Fruit fly (Drosophila melanogaster) whole organism, adult: ENCODE data around the gene CG17097.

Source experiments
- CG11617 ChIP-seq: fragments of 200-800 bp; sonication (Bioruptor generic); optimal IDR thresholded peaks from 2 replicates; lab custom pipeline; 2017; ENCODE audit warnings: mild to moderate bottlenecking, missing biosample characterization, missing genetic modification reagents, missing genetic modification characterization
- CG12768 ChIP-seq: fragments of 200-800 bp; sonication (Bioruptor generic); optimal IDR thresholded peaks from 2 replicates; lab custom pipeline; 2017; ENCODE audit warnings: missing biosample characterization, missing genetic modification characterization, mild to moderate bottlenecking, moderate library complexity, missing genetic modification reagents
- CG14711 ChIP-seq: fragments of 200-800 bp; sonication (Bioruptor generic); optimal IDR thresholded peaks from 2 replicates; lab custom pipeline; 2018; ENCODE audit warnings: missing biosample characterization, mild to moderate bottlenecking, missing genetic modification characterization, moderate library complexity
- CG1620 ChIP-seq: fragments of 200-800 bp; sonication (Bioruptor generic); optimal IDR thresholded peaks from 2 replicates; lab custom pipeline; 2016; ENCODE audit warnings: missing biosample characterization, missing genetic modification characterization
- CG33017 ChIP-seq: fragments of 200-800 bp; sonication (Bioruptor generic); optimal IDR thresholded peaks from 2 replicates; lab custom pipeline; 2018; ENCODE audit warnings: missing biosample characterization, mild to moderate bottlenecking, missing genetic modification characterization, moderate library complexity
- CG5204 ChIP-seq: fragments of 200-800 bp; sonication (Bioruptor generic); optimal IDR thresholded peaks from 2 replicates; lab custom pipeline; 2016; ENCODE audit warnings: missing biosample characterization, missing genetic modification characterization
- CG7045 ChIP-seq: fragments of 200-800 bp; sonication (Bioruptor generic); optimal IDR thresholded peaks from 2 replicates; lab custom pipeline; 2017; ENCODE audit warnings: missing biosample characterization, mild to moderate bottlenecking, missing genetic modification characterization
- CG7101 ChIP-seq: fragments of 200-800 bp; sonication (Bioruptor generic); optimal IDR thresholded peaks from 2 replicates; lab custom pipeline; 2018; ENCODE audit warnings: missing biosample characterization, mild to moderate bottlenecking, missing genetic modification characterization, moderate library complexity
- Clk ChIP-seq: fragments of 200-800 bp; sonication (Bioruptor generic); optimal IDR thresholded peaks from 2 replicates; lab custom pipeline; 2017; ENCODE audit warnings: missing biosample characterization, missing genetic modification characterization
- Crg-1 ChIP-seq: fragments of 200-800 bp; sonication (Bioruptor generic); optimal IDR thresholded peaks from 2 replicates; lab custom pipeline; 2016; ENCODE audit warnings: missing biosample characterization, missing genetic modification characterization
- Hr96 ChIP-seq: fragments of 200-800 bp; sonication (Bioruptor generic); optimal IDR thresholded peaks from 2 replicates; lab custom pipeline; 2016; ENCODE audit warnings: missing biosample characterization, missing genetic modification characterization
- Mnt ChIP-seq: fragments of 200-800 bp; sonication (Bioruptor generic); optimal IDR thresholded peaks from 2 replicates; lab custom pipeline; 2016; ENCODE audit warnings: missing biosample characterization, mild to moderate bottlenecking, missing genetic modification characterization
- bab1 ChIP-seq: fragments of 200-800 bp; sonication (Bioruptor generic); optimal IDR thresholded peaks from 3 replicates; lab custom pipeline; 2019; ENCODE audit warnings: missing biosample characterization, mild to moderate bottlenecking, missing genetic modification characterization, moderate library complexity
- cic ChIP-seq: fragments of 200-800 bp; sonication (Bioruptor generic); optimal IDR thresholded peaks from 2 replicates; lab custom pipeline; 2017; ENCODE audit warnings: missing biosample characterization, mild to moderate bottlenecking, missing genetic modification characterization, moderate library complexity
- cnc ChIP-seq, 2 experiments: fragments of >200 bp; optimal IDR thresholded peaks; 2 replicates each; lab custom pipeline; 2017
- kay ChIP-seq: fragments of 200-800 bp; sonication (Bioruptor generic); peaks from one replicate; lab custom pipeline; 2016; ENCODE audit warnings: missing biosample characterization, missing genetic modification characterization, borderline replicate concordance
- ovo ChIP-seq: fragments of 200-800 bp; sonication (Bioruptor generic); optimal IDR thresholded peaks from 2 replicates; lab custom pipeline; 2016; ENCODE audit warnings: missing biosample characterization, missing genetic modification characterization
- pad ChIP-seq: fragments of 200-800 bp; sonication (Bioruptor generic); optimal IDR thresholded peaks from 3 replicates; lab custom pipeline; 2017; ENCODE audit warnings: missing biosample characterization, missing genetic modification characterization, mild to moderate bottlenecking, moderate library complexity, missing genetic modification reagents
- tj ChIP-seq: fragments of 200-800 bp; sonication (Bioruptor generic); optimal IDR thresholded peaks from 3 replicates; lab custom pipeline; 2017; ENCODE audit warnings: missing biosample characterization, mild to moderate bottlenecking, missing genetic modification characterization, moderate library complexity
- toe ChIP-seq: fragments of 200-800 bp; sonication (Bioruptor generic); optimal IDR thresholded peaks from 2 replicates; lab custom pipeline; 2016; ENCODE audit warnings: missing biosample characterization, missing genetic modification characterization

The CG17097 gene

dm6 chr2L:10614660-10615479 lies 31.3 kb upstream of the CG17097 start:
- TF ChIP-seq Clk (GFP tag; lab: Kevin White, UChicago), result no peak
- TF ChIP-seq toe (GFP tag; lab: Kevin White, UChicago), result no peak
- TF ChIP-seq CG14711 (tag; lab: Kevin White, UChicago), result no peak
- peak; percentile 4 for TF ChIP-seq kay (GFP tag; lab: Kevin White, UChicago)

- TF ChIP-seq cic, result no peak
- TF ChIP-seq CG11617 (GFP tag; lab: Kevin White, UChicago), result no peak
- TF ChIP-seq Mnt (GFP tag; lab: Kevin White, UChicago), result no peak
Measured at dm6 chr2L:10615889-10616288, 30.3 kb upstream of the CG17097 start.

- TF ChIP-seq cic (no peak), Crg-1 (GFP tag; lab: Kevin White, UChicago) (no peak), Clk (GFP tag; lab: Kevin White, UChicago) (no peak), CG1620 (GFP tag; lab: Kevin White, UChicago) (no peak), CG33017 (tag; lab: Kevin White, UChicago) (no peak), toe (GFP tag; lab: Kevin White, UChicago) (no peak), ovo (GFP tag; lab: Kevin White, UChicago) (no peak), bab1 (GFP tag; lab: Kevin White, UChicago) (no peak), CG7045 (GFP tag; lab: Kevin White, UChicago) (no peak), CG14711 (tag; lab: Kevin White, UChicago) (no peak), kay (GFP tag; lab: Kevin White, UChicago) (no peak), CG5204 (no peak), Mnt (GFP tag; lab: Kevin White, UChicago) (no peak), cnc (optimal IDR thresholded peaks at IDR 0.05; lab: Kevin White, UChicago) (no peak), CG11617 (GFP tag; lab: Kevin White, UChicago) (no peak), pad (no peak), tj (GFP tag; lab: Kevin White, UChicago) (no peak), Hr96 (GFP tag; lab: Kevin White, UChicago) (no peak), CG7101 (no peak)
Measured at dm6 chr2L:10616767-10617166, 29.4 kb upstream of the CG17097 start.

dm6 chr2L:10625935-10626334 lies 20.3 kb upstream of the CG17097 start:
- TF ChIP-seq tj (GFP tag; lab: Kevin White, UChicago) (no peak), Crg-1 (GFP tag; lab: Kevin White, UChicago) (no peak), Mnt (GFP tag; lab: Kevin White, UChicago) (no peak), CG1620 (GFP tag; lab: Kevin White, UChicago) (no peak), CG5204 (no peak), ovo (GFP tag; lab: Kevin White, UChicago) (no peak), Hr96 (GFP tag; lab: Kevin White, UChicago) (no peak), bab1 (GFP tag; lab: Kevin White, UChicago) (no peak), CG33017 (tag; lab: Kevin White, UChicago) (no peak), pad (no peak), CG14711 (tag; lab: Kevin White, UChicago) (no peak), cic (no peak), CG7045 (GFP tag; lab: Kevin White, UChicago) (no peak), Clk (GFP tag; lab: Kevin White, UChicago) (no peak), kay (GFP tag; lab: Kevin White, UChicago) (no peak), toe (GFP tag; lab: Kevin White, UChicago) (no peak), cnc (optimal IDR thresholded peaks at IDR 0.05; lab: Kevin White, UChicago) (no peak)

dm6 chr2L:10632702-10633101 lies 13.5 kb upstream of the CG17097 start:
- TF ChIP-seq CG1620 (GFP tag; lab: Kevin White, UChicago) (no peak), tj (GFP tag; lab: Kevin White, UChicago) (no peak), toe (GFP tag; lab: Kevin White, UChicago) (no peak), Hr96 (GFP tag; lab: Kevin White, UChicago) (no peak), CG7045 (GFP tag; lab: Kevin White, UChicago) (no peak), kay (GFP tag; lab: Kevin White, UChicago) (no peak), bab1 (GFP tag; lab: Kevin White, UChicago) (no peak), cic (no peak)

dm6 chr2L:10638371-10638770 lies 7.8 kb upstream of the CG17097 start, which contains the start of gene CG7329:
Gene CG7329 (minus strand): TSS chr2L:10638471.
- TF ChIP-seq pad (no peak), Clk (GFP tag; lab: Kevin White, UChicago) (no peak), CG5204 (no peak), CG1620 (GFP tag; lab: Kevin White, UChicago) (no peak), CG14711 (tag; lab: Kevin White, UChicago) (no peak), bab1 (GFP tag; lab: Kevin White, UChicago) (no peak), CG12768 (GFP tag; lab: Kevin White, UChicago) (no peak), Crg-1 (GFP tag; lab: Kevin White, UChicago) (no peak), tj (GFP tag; lab: Kevin White, UChicago) (no peak), Hr96 (GFP tag; lab: Kevin White, UChicago) (no peak), CG11617 (GFP tag; lab: Kevin White, UChicago) (no peak), cic (no peak)
